Worm (Caenorhabditis elegans) whole organism, L4 larva: ENCODE measurements around the gene K01G5.8.
A peak's percentile ranks its signal among the peaks of the same experiment; 100 is the strongest.

Experiments used
- F10B5.3 ChIP-seq: sonication (generic microtip); optimal IDR thresholded peaks from 2 replicates; lab custom pipeline; 2016; ENCODE audit warnings: mild to moderate bottlenecking, missing genetic modification characterization, missing compliant biosample characterization
- F44E2.7 ChIP-seq: fragments of 200-800 bp; sonication (Bioruptor generic); IDR thresholded peaks from 2 replicates; pipeline ENCODE4 v2.1.2; 2022; ENCODE audit warnings: missing genetic modification characterization, missing compliant biosample characterization
- R02D3.7 ChIP-seq: fragments of 150-350 bp; sonication (generic microtip); optimal IDR thresholded peaks from 3 replicates; lab custom pipeline; 2014; ENCODE audit warnings: missing biosample characterization, missing genetic modification characterization
- T26A8.4 ChIP-seq: fragments of 200-800 bp; sonication (Bioruptor generic); IDR thresholded peaks from 2 replicates; pipeline ENCODE4 v1.3.6; 2022; ENCODE audit warnings: missing genetic modification characterization, missing compliant biosample characterization
- Y105C5A.15 ChIP-seq: fragments of 200-800 bp; sonication (Bioruptor generic); IDR thresholded peaks from 2 replicates; pipeline ENCODE4 v1.3.6; 2022; ENCODE audit warnings: missing genetic modification characterization, missing compliant biosample characterization
- Y48G9A.11 ChIP-seq: fragments of 200-800 bp; sonication (Bioruptor generic); IDR thresholded peaks from 2 replicates; pipeline ENCODE4 v1.3.6; 2022; ENCODE audit warnings: missing genetic modification reagents, missing genetic modification characterization, missing compliant biosample characterization
- Y75B8A.6 ChIP-seq: fragments of 200-800 bp; sonication (Bioruptor generic); IDR thresholded peaks from 2 replicates; pipeline ENCODE4 v1.3.6; 2022; ENCODE audit warnings: missing genetic modification reagents, missing genetic modification characterization, missing compliant biosample characterization
- ZK337.2 ChIP-seq: fragments of 200-800 bp; sonication (Bioruptor generic); IDR thresholded peaks from 2 replicates; pipeline ENCODE4 v1.3.6; 2022; ENCODE audit warnings: missing genetic modification reagents, missing genetic modification characterization, missing compliant biosample characterization
- aha-1 ChIP-seq: fragments of 150-350 bp; peaks from one replicate; lab custom pipeline; 2014; ENCODE audit warnings: missing biosample characterization, missing genetic modification characterization
- aly-2 ChIP-seq: sonication (generic microtip); optimal IDR thresholded peaks from 2 replicates; lab custom pipeline; 2018; ENCODE audit warnings: missing biosample characterization, missing genetic modification characterization
- attf-4 ChIP-seq: sonication (generic microtip); optimal IDR thresholded peaks from 3 replicates; lab custom pipeline; 2017; ENCODE audit warnings: missing biosample characterization, missing genetic modification characterization
- ceh-20 ChIP-seq: fragments of 200-800 bp; sonication (Bioruptor generic); IDR thresholded peaks from 2 replicates; pipeline ENCODE4 v1.3.6; 2022; ENCODE audit warnings: missing genetic modification reagents, missing genetic modification characterization, missing compliant biosample characterization
- ceh-28 ChIP-seq: fragments of 150-350 bp; optimal IDR thresholded peaks from 2 replicates; lab custom pipeline; 2014; ENCODE audit warnings: missing biosample characterization, missing genetic modification reagents, missing genetic modification characterization
- ceh-82 ChIP-seq: sonication (generic microtip); optimal IDR thresholded peaks from 2 replicates; lab custom pipeline; 2017; ENCODE audit warnings: missing biosample characterization, missing genetic modification characterization
- daf-8 ChIP-seq: fragments of 200-800 bp; sonication (Bioruptor generic); IDR thresholded peaks from 2 replicates; pipeline ENCODE4 v1.3.6; 2022; ENCODE audit warnings: missing genetic modification characterization, missing compliant biosample characterization
- dmd-6 ChIP-seq: fragments of 200-800 bp; sonication (Bioruptor generic); IDR thresholded peaks from 2 replicates; pipeline ENCODE4 v1.3.6; 2022; ENCODE audit warnings: missing genetic modification reagents, missing genetic modification characterization, missing compliant biosample characterization
- dpl-1 ChIP-seq: fragments of 150-350 bp; optimal IDR thresholded peaks from 2 replicates; lab custom pipeline; 2014; ENCODE audit warnings: missing biosample characterization, missing genetic modification reagents, missing genetic modification characterization
- duxl-1 ChIP-seq: sonication (generic microtip); optimal IDR thresholded peaks from 2 replicates; lab custom pipeline; 2016; ENCODE audit warnings: mild to moderate bottlenecking, missing genetic modification characterization, moderate library complexity, missing compliant biosample characterization; ENCODE audit not compliant: poor library complexity
- fkh-10 ChIP-seq: fragments of 150-350 bp; optimal IDR thresholded peaks from 2 replicates; lab custom pipeline; 2014; ENCODE audit warnings: missing biosample characterization, missing genetic modification reagents, missing genetic modification characterization
- hif-1 ChIP-seq, 2 experiments: sonication (generic microtip); optimal IDR thresholded peaks; 2 replicates each; lab custom pipeline; 2016 to 2017; ENCODE audit warnings: missing compliant biosample characterization in 2 of 2, missing genetic modification characterization in 2 of 2, missing genetic modification reagents in 2 of 2, missing genotype in 2 of 2, mild to moderate bottlenecking in 1 of 2
- hlh-11 ChIP-seq: fragments of 200-800 bp; sonication (Bioruptor generic); optimal IDR thresholded peaks from 2 replicates; lab custom pipeline; 2018; ENCODE audit warnings: mild to moderate bottlenecking, missing genetic modification characterization, missing compliant biosample characterization
- jun-1 ChIP-seq: fragments of 150-350 bp; optimal IDR thresholded peaks from 2 replicates; lab custom pipeline; 2014; ENCODE audit warnings: missing biosample characterization, missing genetic modification reagents, missing genetic modification characterization
- lin-38 ChIP-seq: fragments of 200-800 bp; sonication (Bioruptor generic); IDR thresholded peaks from 2 replicates; pipeline ENCODE4 v1.3.6; 2022; ENCODE audit warnings: missing genetic modification reagents, missing genetic modification characterization, missing compliant biosample characterization
- lin-39 ChIP-seq: fragments of 150-350 bp; optimal IDR thresholded peaks from 2 replicates; lab custom pipeline; 2014; ENCODE audit warnings: missing biosample characterization, missing genetic modification reagents, missing genetic modification characterization
- lir-3 ChIP-seq: sonication (generic microtip); optimal IDR thresholded peaks from 2 replicates; lab custom pipeline; 2016; ENCODE audit warnings: mild to moderate bottlenecking, missing genetic modification characterization, missing compliant biosample characterization
- madf-9 ChIP-seq: fragments of 200-800 bp; sonication (Bioruptor generic); conservative IDR thresholded peaks from 2 replicates; pipeline ENCODE4 v1.3.6; 2022; ENCODE audit warnings: missing genetic modification reagents, missing genetic modification characterization, missing compliant biosample characterization
- mdt-29 ChIP-seq: fragments of 200-800 bp; sonication (Bioruptor generic); IDR thresholded peaks from 2 replicates; pipeline ENCODE4 v1.3.6; 2022; ENCODE audit warnings: missing genetic modification reagents, missing genetic modification characterization, missing compliant biosample characterization
- mep-1 ChIP-seq: fragments of 150-350 bp; sonication (generic microtip); optimal IDR thresholded peaks from 3 replicates; lab custom pipeline; 2014; ENCODE audit warnings: missing biosample characterization, missing genetic modification characterization
- nhr-111 ChIP-seq: fragments of 200-800 bp; sonication (Bioruptor generic); optimal IDR thresholded peaks from 2 replicates; lab custom pipeline; 2018; ENCODE audit warnings: mild to moderate bottlenecking, missing genetic modification characterization, missing compliant biosample characterization
- nhr-237 ChIP-seq: sonication (generic microtip); optimal IDR thresholded peaks from 2 replicates; lab custom pipeline; 2017; ENCODE audit warnings: missing biosample characterization, missing genetic modification characterization
- nhr-25 ChIP-seq: sonication (generic microtip); optimal IDR thresholded peaks from 2 replicates; lab custom pipeline; 2017; ENCODE audit warnings: missing genetic modification characterization, mild to moderate bottlenecking, missing compliant biosample characterization, antibody characterized with exemption, moderate library complexity, borderline replicate concordance; ENCODE audit not compliant: insufficient read depth
- nhr-28 ChIP-seq: fragments of 150-350 bp; optimal IDR thresholded peaks from 2 replicates; lab custom pipeline; 2014; ENCODE audit warnings: missing biosample characterization, missing genetic modification characterization
- nhr-41 ChIP-seq: fragments of 200-800 bp; sonication (Bioruptor generic); IDR thresholded peaks from 2 replicates; pipeline ENCODE4 v1.3.6; 2022; ENCODE audit warnings: missing genetic modification reagents, missing genetic modification characterization, missing compliant biosample characterization
- nhr-42 ChIP-seq: fragments of 200-800 bp; sonication (Bioruptor generic); IDR thresholded peaks from 2 replicates; pipeline ENCODE4 v1.3.6; 2022; ENCODE audit warnings: missing genetic modification characterization, missing compliant biosample characterization
- nhr-6 ChIP-seq: fragments of 150-350 bp; optimal IDR thresholded peaks from 2 replicates; lab custom pipeline; 2014; ENCODE audit warnings: missing biosample characterization, missing genetic modification characterization
- nhr-77 ChIP-seq: fragments of 150-350 bp; optimal IDR thresholded peaks from 2 replicates; lab custom pipeline; 2014; ENCODE audit warnings: missing biosample characterization, missing genetic modification characterization
- pha-4 ChIP-seq, 2 experiments: fragments of 150-350 bp in 1 of 2; fragments of 200-800 bp in 1 of 2; sonication (Bioruptor generic) in 1 of 2; IDR thresholded peaks in 1 of 2; optimal IDR thresholded peaks in 1 of 2; 2 replicates each; pipeline versions ENCODE4 v1.3.6 to Lab custom; 2014 to 2022; ENCODE audit warnings: missing genetic modification characterization in 2 of 2, missing genetic modification reagents in 2 of 2, missing biosample characterization in 1 of 2, missing compliant biosample characterization in 1 of 2
- pqm-1 ChIP-seq: sonication (generic microtip); optimal IDR thresholded peaks from 2 replicates; lab custom pipeline; 2017; ENCODE audit warnings: missing biosample characterization, missing genetic modification characterization
- skn-1 ChIP-seq: fragments of 150-350 bp; optimal IDR thresholded peaks from 2 replicates; lab custom pipeline; 2014; ENCODE audit warnings: missing biosample characterization, missing genetic modification characterization
- spr-3 ChIP-seq: fragments of 200-800 bp; sonication (Bioruptor generic); optimal IDR thresholded peaks from 2 replicates; lab custom pipeline; 2018; ENCODE audit warnings: mild to moderate bottlenecking, missing genetic modification characterization, missing compliant biosample characterization
- tra-1 ChIP-seq: fragments of 200-800 bp; sonication (Bioruptor generic); IDR thresholded peaks from 2 replicates; pipeline ENCODE4 v1.3.6; 2022; ENCODE audit warnings: missing genetic modification reagents, missing genetic modification characterization, missing compliant biosample characterization
- unc-39 ChIP-seq: sonication (generic microtip); optimal IDR thresholded peaks from 2 replicates; lab custom pipeline; 2017; ENCODE audit warnings: missing biosample characterization, missing genetic modification characterization
- unc-62 ChIP-seq, 3 experiments: fragments of 150-350 bp in 1 of 3; sonication (generic microtip); optimal IDR thresholded peaks in 2 of 3; peaks in 1 of 3; 1 replicate in 1 of 3; 2 replicates in 2 of 3; lab custom pipeline; 2014 to 2017; ENCODE audit warnings: missing biosample characterization in 3 of 3, missing genetic modification characterization in 3 of 3, missing genetic modification reagents in 3 of 3, missing genotype in 1 of 3
- vab-7 ChIP-seq: fragments of 200-800 bp; sonication (Bioruptor generic); IDR thresholded peaks from 2 replicates; pipeline ENCODE4 v1.3.6; 2022; ENCODE audit warnings: missing genetic modification reagents, missing genetic modification characterization, missing compliant biosample characterization
- ztf-11 ChIP-seq: fragments of 150-350 bp; optimal IDR thresholded peaks from 2 replicates; lab custom pipeline; 2014; ENCODE audit warnings: missing biosample characterization, missing genetic modification characterization

Gene K01G5.8

DNA sequence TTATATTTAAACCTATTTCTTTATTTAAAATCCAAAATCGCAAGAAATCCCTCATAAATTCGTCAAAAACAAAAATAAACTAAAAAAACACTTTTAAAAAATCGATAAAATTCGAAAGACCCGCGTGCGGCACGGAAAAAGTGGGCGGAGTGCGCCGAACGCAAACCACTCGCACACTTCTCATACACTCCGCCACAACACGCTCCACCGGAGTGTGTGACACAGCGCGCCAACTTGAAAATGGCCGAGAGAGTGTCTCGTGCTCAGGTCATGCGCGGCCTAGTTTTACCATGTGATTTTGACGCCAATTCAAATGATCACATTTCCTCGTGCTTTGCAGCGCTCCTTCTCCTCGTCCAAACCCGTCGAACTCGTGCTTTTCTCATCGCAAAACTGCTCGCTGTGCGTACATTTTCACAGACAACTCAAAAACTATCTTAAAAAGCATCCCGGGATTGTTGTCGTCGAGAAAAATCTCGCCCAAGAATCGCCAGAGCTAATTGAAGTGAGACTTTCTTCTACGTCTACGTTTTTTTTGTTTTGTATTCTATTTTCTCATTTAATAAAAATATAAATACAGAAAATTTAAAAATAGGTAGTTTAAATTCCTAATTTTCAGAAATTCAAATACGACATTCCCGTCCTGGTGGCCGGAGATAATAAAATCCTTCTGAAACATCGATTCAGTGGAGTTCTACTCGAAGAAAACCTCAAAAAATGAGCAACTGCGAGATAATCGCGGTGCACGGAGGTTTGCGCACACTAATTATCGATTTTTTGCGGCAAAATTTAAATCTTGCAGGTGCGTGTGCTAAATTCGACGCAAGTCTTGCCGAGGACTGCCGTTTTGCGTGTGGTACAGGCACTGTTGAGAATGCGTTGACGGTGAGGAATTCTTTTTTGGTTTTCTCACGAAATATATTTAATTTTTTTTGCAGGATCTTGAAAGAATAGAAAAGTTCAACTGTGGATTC is 18.8 kb upstream of the K01G5.8 start, which contains the start of gene tasp-1 (continued):
- TF ChIP-seq fkh-10 (GFP tag; lab: Kevin White, UChicago) = peak; percentile 100
- TF ChIP-seq ztf-11 (tag; lab: Kevin White, UChicago) = peak; percentile 62
- peak; percentile 100 for TF ChIP-seq madf-9 (GFP tag; lab: Robert Waterston, UW)
- peak; percentile 99 for TF ChIP-seq nhr-25 (tag; lab: Kevin White, UChicago)
- peak; percentile 100 for TF ChIP-seq nhr-28
- TF ChIP-seq duxl-1 (tag; lab: Kevin White, UChicago) = peak; percentile 98
- TF ChIP-seq lin-38 (GFP tag; lab: Robert Waterston, UW) = peak; percentile 99
- peak; percentile 79 for TF ChIP-seq attf-4 (tag; lab: Kevin White, UChicago)
- TF ChIP-seq nhr-237 (tag; lab: Kevin White, UChicago) = peak; percentile 87
- TF ChIP-seq dpl-1 (GFP tag; lab: Kevin White, UChicago) = peak; percentile 100
- peak; percentile 100 for TF ChIP-seq T26A8.4 (GFP tag; lab: Robert Waterston, UW)
- TF ChIP-seq mep-1 (tag; lab: Kevin White, UChicago) = peak; percentile 100
- TF ChIP-seq Y105C5A.15 (GFP tag; lab: Robert Waterston, UW) = peak; percentile 98
- TF ChIP-seq hlh-11 (tag; lab: Kevin White, UChicago) = peak; percentile 100
- TF ChIP-seq pqm-1 (tag; lab: Kevin White, UChicago) = peak; percentile 86
- TF ChIP-seq nhr-6 (tag; lab: Kevin White, UChicago) = peak; percentile 100
- TF ChIP-seq nhr-111 (GFP tag; lab: Kevin White, UChicago) = peak; percentile 98
- TF ChIP-seq ceh-20 (GFP tag; lab: Robert Waterston, UW) = peak; percentile 100

DNA sequence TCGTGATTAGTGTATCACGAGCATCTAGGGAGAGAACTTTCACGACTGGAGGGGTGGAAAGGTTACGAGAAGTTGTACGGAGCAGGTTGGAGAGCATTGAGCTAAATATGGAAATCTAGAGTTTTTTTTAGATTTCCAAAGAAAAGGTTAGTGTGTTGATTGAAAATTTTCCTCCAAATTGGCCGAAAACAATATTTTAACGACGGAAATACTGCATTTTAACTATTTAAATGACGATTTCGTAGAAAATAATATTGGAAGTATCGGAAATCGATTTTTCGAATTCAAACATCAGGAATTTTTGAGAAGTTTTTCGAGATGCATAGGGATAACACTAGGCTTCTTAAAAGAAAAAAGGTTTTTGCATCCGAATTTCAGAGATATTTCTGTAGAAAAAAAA is 17.9 kb upstream of the K01G5.8 start, which contains the start of gene K01G5.10:
K01G5.10 (minus strand) TSS at position 101 of the 400 bp plus-strand sequence.
- TF ChIP-seq jun-1 (no peak), hif-1 (tag; optimal IDR thresholded peaks at IDR 0.05; lab: Kevin White, UChicago) (no peak), nhr-237 (tag; lab: Kevin White, UChicago) (no peak), pha-4 (GFP tag; IDR thresholded peaks at IDR 0.05; lab: Robert Waterston, UW) (no peak), pha-4 (tag; optimal IDR thresholded peaks at IDR 0.05; lab: Kevin White, UChicago) (no peak), dmd-6 (GFP tag; lab: Robert Waterston, UW) (no peak), ceh-82 (no peak), tra-1 (GFP tag; lab: Robert Waterston, UW) (no peak), aha-1 (tag; lab: Kevin White, UChicago) (no peak), unc-39 (tag; lab: Kevin White, UChicago) (no peak), unc-62 (GFP tag; optimal IDR thresholded peaks at IDR 0.05 in 1 of 2; lab: Kevin White, UChicago) (no peak), unc-62 (tag; optimal IDR thresholded peaks at IDR 0.05; lab: Kevin White, UChicago) (no peak), skn-1 (tag; lab: Kevin White, UChicago) (no peak), mdt-29 (no peak), aly-2 (no peak), spr-3 (GFP tag; lab: Kevin White, UChicago) (no peak), nhr-42 (no peak), vab-7 (GFP tag; lab: Robert Waterston, UW) (no peak), nhr-77 (tag; lab: Kevin White, UChicago) (no peak)

DNA sequence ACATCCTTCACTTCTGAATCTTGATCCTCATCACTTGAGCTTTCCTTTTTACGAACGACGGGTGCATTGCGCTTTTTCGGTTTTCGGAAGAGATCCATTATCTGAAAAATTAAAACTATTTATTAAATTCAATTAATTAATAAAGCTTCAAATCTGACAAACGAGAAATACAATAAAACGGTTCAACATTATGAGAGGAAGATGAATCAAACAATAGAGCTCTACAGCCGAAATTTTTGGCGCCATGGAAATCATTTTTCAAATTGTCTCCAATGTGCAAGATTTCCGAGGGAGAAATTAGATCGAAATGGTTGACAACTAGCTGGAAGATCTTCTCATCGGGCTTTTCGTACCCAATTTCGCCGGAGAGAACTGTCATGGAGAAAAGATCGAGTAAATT is 17.0 kb upstream of the K01G5.8 start, which contains the start of gene rnf-113:
rnf-113 (minus strand) TSS at position 101 of the 400 bp plus-strand sequence.
- no peak for TF ChIP-seq hlh-11 (tag; lab: Kevin White, UChicago)
- TF ChIP-seq Y48G9A.11 = no peak
- no peak for TF ChIP-seq pqm-1 (tag; lab: Kevin White, UChicago)
- TF ChIP-seq Y75B8A.6 (GFP tag; lab: Robert Waterston, UW) = no peak
- no peak for TF ChIP-seq daf-8 (GFP tag; lab: Robert Waterston, UW)
- TF ChIP-seq duxl-1 (tag; lab: Kevin White, UChicago) = no peak
- TF ChIP-seq ceh-28 = no peak
- no peak for TF ChIP-seq nhr-41 (GFP tag; lab: Robert Waterston, UW)
- TF ChIP-seq jun-1 = no peak
- no peak for TF ChIP-seq tra-1 (GFP tag; lab: Robert Waterston, UW)
- TF ChIP-seq ZK337.2 = no peak
- TF ChIP-seq lir-3 (tag; lab: Kevin White, UChicago) = no peak
- no peak for TF ChIP-seq dmd-6 (GFP tag; lab: Robert Waterston, UW)
- TF ChIP-seq lin-39 (tag; lab: Kevin White, UChicago) = no peak
- TF ChIP-seq F10B5.3 (tag; lab: Kevin White, UChicago) = no peak
- TF ChIP-seq hif-1 (tag; optimal IDR thresholded peaks at IDR 0.05; lab: Kevin White, UChicago) = no peak
- TF ChIP-seq R02D3.7 (tag; lab: Kevin White, UChicago) = no peak
- TF ChIP-seq F44E2.7 (GFP tag; lab: Robert Waterston, UW) = no peak
